Worm (Caenorhabditis elegans): ENCODE data around the gene glb-33.

DNA sequence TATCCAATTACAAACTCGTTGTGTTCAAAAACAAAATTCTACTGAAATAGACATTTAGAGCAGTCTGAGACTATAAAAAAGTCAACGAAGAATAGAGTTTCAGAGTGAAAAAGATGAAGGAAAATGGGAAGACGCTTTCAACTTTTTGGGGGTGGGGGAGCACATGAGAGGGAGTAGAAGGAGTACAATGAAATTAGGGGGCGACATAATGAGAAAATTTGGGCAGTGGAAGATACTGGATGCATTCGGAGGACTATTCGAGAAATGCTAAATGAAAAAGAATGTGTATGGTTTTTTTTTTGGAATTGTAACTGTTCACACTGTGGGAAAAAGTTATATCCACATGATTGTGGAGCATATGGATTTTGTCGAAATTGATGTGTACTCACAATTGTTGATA is 38.7 kb upstream of the glb-33 start:
- TF ChIP-seq ama-1 (optimal IDR thresholded peaks at IDR 0.05) (no peak), pes-1 (GFP tag; IDR thresholded peaks at IDR 0.05) (no peak), tra-4 (tag; optimal IDR thresholded peaks at IDR 0.05) (no peak), flt-1 (GFP tag; IDR thresholded peaks at IDR 0.05) (no peak), tbx-37 (GFP tag; conservative IDR thresholded peaks at IDR 0.05) (no peak), hnd-1 (tag; optimal IDR thresholded peaks at IDR 0.05) (no peak), ets-7 (tag; optimal IDR thresholded peaks at IDR 0.05) (no peak), tbx-11 (GFP tag; IDR thresholded peaks at IDR 0.05) (no peak)

Measured in whole organism, early embryonic.